Worm (Caenorhabditis elegans): ENCODE data around the gene smf-1.

DNA sequence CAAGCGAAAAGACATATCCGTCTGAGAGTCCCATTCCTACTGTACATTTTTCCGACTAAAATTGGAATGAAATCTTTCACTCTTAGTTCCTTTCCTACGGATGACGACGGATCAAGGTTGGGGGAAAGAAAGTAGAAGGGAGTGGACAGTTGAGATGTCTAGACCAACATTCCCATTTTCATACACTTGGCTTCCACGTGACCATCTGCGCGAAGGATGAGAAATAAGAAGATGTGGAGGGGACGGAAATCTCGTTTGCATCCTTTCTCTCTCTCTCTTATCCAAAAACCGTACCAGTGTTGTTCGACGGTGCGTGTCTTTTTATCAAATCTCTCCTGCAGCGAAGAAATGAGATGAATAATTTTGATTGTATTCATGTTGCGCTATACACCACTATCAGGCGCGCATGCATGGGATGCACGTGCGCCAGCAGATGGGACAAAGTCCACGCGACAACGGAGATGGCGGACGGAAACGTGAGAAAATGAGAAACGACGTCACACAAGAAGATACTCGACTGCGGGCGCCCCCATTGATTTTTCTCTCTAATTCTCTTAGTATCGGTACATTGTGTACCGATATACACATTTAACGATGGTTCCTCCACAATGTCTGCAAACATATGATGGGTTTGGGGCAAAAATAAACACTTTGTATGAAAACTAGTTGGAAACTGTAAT, 14.6 kb upstream of the smf-1 start:
- TF ChIP-seq ama-1 (optimal IDR thresholded peaks at IDR 0.05) (no peak), B0310.2 (tag; optimal IDR thresholded peaks at IDR 0.05) (no peak), ets-7 (tag; optimal IDR thresholded peaks at IDR 0.05) (no peak), ceh-36 (tag; optimal IDR thresholded peaks at IDR 0.05) (no peak), hnd-1 (tag; optimal IDR thresholded peaks at IDR 0.05) (no peak), ceh-13 (GFP tag; optimal IDR thresholded peaks at IDR 0.05) (no peak), scrt-1 (GFP tag; IDR thresholded peaks at IDR 0.05) (no peak), tbx-11 (GFP tag; IDR thresholded peaks at IDR 0.05) (no peak)

Measured in whole organism, early embryonic.